Worm (Caenorhabditis elegans): ENCODE results near the gene F40G9.7.

DNA sequence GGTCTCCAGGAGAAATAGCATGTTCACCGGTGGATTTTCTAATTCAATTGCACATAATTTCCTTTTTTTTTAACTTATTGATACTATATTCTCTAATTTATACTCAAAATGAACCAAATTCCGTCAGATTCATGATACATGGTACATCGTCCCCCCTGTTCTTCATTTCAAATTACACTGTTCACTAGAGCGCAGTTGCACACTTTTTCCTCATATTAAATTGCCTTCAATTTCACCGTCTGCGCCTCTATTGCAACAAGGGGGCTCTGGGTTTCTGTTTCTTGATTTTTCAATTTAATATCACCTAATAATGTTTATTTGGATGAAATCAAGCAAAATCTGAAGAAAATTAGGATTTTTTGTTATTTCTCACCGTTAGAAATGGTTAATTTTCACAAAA, 33.9 kb upstream of the F40G9.7 start:
- TF ChIP-seq nhr-11 (tag; optimal IDR thresholded peaks at IDR 0.05) (no peak), ets-4 (tag; optimal IDR thresholded peaks at IDR 0.05) (no peak), ceh-24 (tag; optimal IDR thresholded peaks at IDR 0.05) (no peak)
